Fruit fly (Drosophila melanogaster): ENCODE results near the gene IleRS.

Gene IleRS

dm6 chr3L:22337816-22338215 lies 49.4 kb downstream of the IleRS start:
- no peak for TF ChIP-seq h (optimal IDR thresholded peaks at IDR 0.05)
- no peak for TF ChIP-seq insv (optimal IDR thresholded peaks at IDR 0.05)
- TF ChIP-seq ttk (optimal IDR thresholded peaks at IDR 0.05): no peak
- TF ChIP-seq Myc (optimal IDR thresholded peaks at IDR 0.05): no peak
- TF ChIP-seq psq (optimal IDR thresholded peaks at IDR 0.05): no peak
- no peak for TF ChIP-seq Sin3A (optimal IDR thresholded peaks at IDR 0.05)
